Fruit fly (Drosophila melanogaster) whole organism, prepupa: ENCODE data around the gene CG11698.

Experiments used
- CG7368 ChIP-seq: fragments of 200-800 bp; sonication (Bioruptor generic); optimal IDR thresholded peaks from 3 replicates; lab custom pipeline; 2016; ENCODE audit warnings: missing biosample characterization, missing genetic modification characterization
- Hr39 ChIP-seq: fragments of 200-800 bp; sonication (Bioruptor generic); optimal IDR thresholded peaks from 2 replicates; lab custom pipeline; 2016; ENCODE audit warnings: missing biosample characterization, missing genetic modification characterization

DNA sequence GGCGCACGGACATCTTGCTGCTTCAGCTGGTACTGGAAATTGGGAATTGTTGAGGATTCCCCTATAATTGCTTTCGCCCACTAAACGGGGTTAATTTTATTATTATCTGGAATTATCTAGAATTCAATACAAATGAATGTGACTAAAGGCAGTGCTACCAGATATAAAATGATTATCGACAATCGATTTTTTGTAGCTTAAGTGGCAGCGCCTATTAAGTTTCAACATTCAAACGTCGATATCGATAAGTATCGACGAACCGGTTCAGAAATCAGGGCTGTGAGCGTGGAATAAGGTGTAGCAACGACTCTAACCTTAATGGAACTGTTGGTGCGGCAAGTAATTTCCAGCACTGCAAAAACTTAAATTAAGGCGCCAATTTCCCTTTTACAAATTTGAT, 6.9 kb upstream of the CG11698 start, which contains the start of gene Sgt1:
- TF ChIP-seq CG7368 (GFP tag; lab: Kevin White, UChicago): no peak
- no peak for TF ChIP-seq Hr39 (GFP tag; lab: Kevin White, UChicago)
